Fruit fly (Drosophila melanogaster) whole organism, embryonic: ENCODE results near the gene tay.

Source experiments
- Abd-B ChIP-seq: fragments of 200-800 bp; sonication (Bioruptor generic); optimal IDR thresholded peaks from 2 replicates; lab custom pipeline; 2018; ENCODE audit warnings: missing biosample characterization, mild to moderate bottlenecking, missing genetic modification characterization, moderate library complexity
- CG10209 ChIP-seq: fragments of 200-800 bp; sonication (Bioruptor generic); optimal IDR thresholded peaks from 3 replicates; lab custom pipeline; 2017; ENCODE audit warnings: missing biosample characterization, mild to moderate bottlenecking, missing genetic modification characterization, missing genetic modification reagents
- CG10267 ChIP-seq: fragments of 200-800 bp; sonication (Bioruptor generic); optimal IDR thresholded peaks from 2 replicates; lab custom pipeline; 2018; ENCODE audit warnings: missing biosample characterization, mild to moderate bottlenecking, missing genetic modification characterization, moderate library complexity
- CG11093 ChIP-seq: fragments of 200-800 bp; sonication (Bioruptor generic); IDR thresholded peaks from 3 replicates; pipeline ENCODE4 v1.3.6; 2022; ENCODE audit warnings: missing biosample characterization, missing genetic modification characterization
- CG13894 ChIP-seq: fragments of 200-800 bp; sonication (Bioruptor generic); optimal IDR thresholded peaks from 3 replicates; lab custom pipeline; 2018; ENCODE audit warnings: missing biosample characterization, mild to moderate bottlenecking, missing genetic modification characterization, moderate library complexity
- CG14014 ChIP-seq: fragments of 200-800 bp; sonication (Bioruptor generic); IDR thresholded peaks from 2 replicates; pipeline ENCODE4 v1.3.6; 2022; ENCODE audit warnings: missing biosample characterization, missing genetic modification characterization
- CG17359 ChIP-seq: fragments of 200-800 bp; sonication (Bioruptor generic); optimal IDR thresholded peaks from 3 replicates; lab custom pipeline; 2018; ENCODE audit warnings: missing biosample characterization, mild to moderate bottlenecking, missing genetic modification characterization, moderate library complexity
- CG2129 ChIP-seq: fragments of 200-800 bp; sonication (Bioruptor generic); IDR thresholded peaks from 2 replicates; pipeline ENCODE4 v1.3.6; 2022; ENCODE audit warnings: missing biosample characterization, missing genetic modification characterization; ENCODE audit not compliant: partially characterized antibody
- CG2712 ChIP-seq: fragments of 200-800 bp; optimal IDR thresholded peaks from 3 replicates; lab custom pipeline; 2019; ENCODE audit warnings: missing biosample characterization, mild to moderate bottlenecking, missing genetic modification characterization, moderate library complexity
- CG2875 ChIP-seq: fragments of 200-800 bp; sonication (Bioruptor generic); optimal IDR thresholded peaks from 2 replicates; lab custom pipeline; 2017; ENCODE audit warnings: missing biosample characterization, mild to moderate bottlenecking, missing genetic modification characterization, missing genetic modification reagents
- CG34224 ChIP-seq: fragments of 200-800 bp; sonication (Bioruptor generic); IDR thresholded peaks from 3 replicates; pipeline ENCODE4 v1.3.6; 2022; ENCODE audit warnings: missing biosample characterization, missing genetic modification characterization; ENCODE audit not compliant: partially characterized antibody
- CG3995 ChIP-seq: fragments of 200-800 bp; sonication (Bioruptor generic); optimal IDR thresholded peaks from 3 replicates; lab custom pipeline; 2016; ENCODE audit warnings: missing biosample characterization, missing genetic modification characterization
- CG42726 ChIP-seq: fragments of 200-800 bp; sonication (Bioruptor generic); IDR thresholded peaks from 2 replicates; pipeline ENCODE4 v1.3.6; 2022; ENCODE audit warnings: missing biosample characterization, missing genetic modification characterization; ENCODE audit not compliant: partially characterized antibody
- CG8388 ChIP-seq: fragments of 200-800 bp; sonication (Bioruptor generic); optimal IDR thresholded peaks from 2 replicates; lab custom pipeline; 2019; ENCODE audit warnings: missing biosample characterization, mild to moderate bottlenecking, missing genetic modification characterization, moderate library complexity
- CG9876 ChIP-seq: fragments of 200-800 bp; sonication (Bioruptor generic); optimal IDR thresholded peaks from 2 replicates; lab custom pipeline; 2016; ENCODE audit warnings: missing biosample characterization, missing genetic modification characterization
- Dek ChIP-seq: fragments of 200-800 bp; sonication (Bioruptor generic); optimal IDR thresholded peaks from 3 replicates; lab custom pipeline; 2019; ENCODE audit warnings: missing biosample characterization, mild to moderate bottlenecking, missing genetic modification characterization, moderate library complexity
- Dref ChIP-seq: fragments of 200-800 bp; sonication (Bioruptor generic); IDR thresholded peaks from 2 replicates; pipeline ENCODE4 v1.3.6; 2022; ENCODE audit warnings: missing biosample characterization, missing genetic modification characterization
- Drgx ChIP-seq: fragments of 200-800 bp; sonication (Bioruptor generic); IDR thresholded peaks from 2 replicates; pipeline ENCODE4 v1.3.6; 2022; ENCODE audit warnings: missing biosample characterization, missing genetic modification characterization
- ERR ChIP-seq: fragments of 200-800 bp; sonication (Bioruptor generic); optimal IDR thresholded peaks from 2 replicates; lab custom pipeline; 2016; ENCODE audit warnings: missing biosample characterization, missing genetic modification characterization
- Elba2 ChIP-seq: fragments of 200-800 bp; sonication (Bioruptor generic); optimal IDR thresholded peaks from 3 replicates; lab custom pipeline; 2016; ENCODE audit warnings: missing biosample characterization, missing genetic modification characterization
- Lim3 ChIP-seq: fragments of 200-800 bp; sonication (Bioruptor generic); IDR thresholded peaks from 2 replicates; pipeline ENCODE4 v1.3.6; 2022; ENCODE audit warnings: missing biosample characterization, missing genetic modification characterization
- MESR4 ChIP-seq: fragments of 200-800 bp; sonication (Bioruptor generic); optimal IDR thresholded peaks from 2 replicates; lab custom pipeline; 2018; ENCODE audit warnings: missing biosample characterization, mild to moderate bottlenecking, missing genetic modification characterization, moderate library complexity
- Med ChIP-seq: fragments of 200-800 bp; sonication (Bioruptor generic); peaks from one replicate; lab custom pipeline; 2016; ENCODE audit warnings: missing biosample characterization, missing genetic modification characterization, mild to moderate bottlenecking, inconsistent platforms, moderate library complexity
- NC2α ChIP-seq: fragments of 200-800 bp; sonication (Bioruptor generic); optimal IDR thresholded peaks from 2 replicates; lab custom pipeline; 2016; ENCODE audit warnings: missing biosample characterization, missing genetic modification characterization
- Pdp1 ChIP-seq, 2 experiments: fragments of 200-800 bp; sonication (Bioruptor generic); optimal IDR thresholded peaks; 3 replicates each; lab custom pipeline; 2016; ENCODE audit warnings: missing biosample characterization in 2 of 2, missing genetic modification characterization in 2 of 2, mild to moderate bottlenecking in 1 of 2, moderate library complexity in 1 of 2
- Sox102F ChIP-seq: fragments of 200-800 bp; sonication (Bioruptor generic); optimal IDR thresholded peaks from 2 replicates; lab custom pipeline; 2018; ENCODE audit warnings: missing biosample characterization, mild to moderate bottlenecking, missing genetic modification characterization, moderate library complexity
- bab2 ChIP-seq: fragments of 200-800 bp; sonication (Bioruptor generic); optimal IDR thresholded peaks from 2 replicates; lab custom pipeline; 2016; ENCODE audit warnings: missing biosample characterization, missing genetic modification characterization
- chinmo ChIP-seq: fragments of 200-800 bp; sonication (Bioruptor generic); IDR thresholded peaks from 4 replicates; pipeline ENCODE4 v1.3.6; 2022; ENCODE audit warnings: missing biosample characterization, missing genetic modification characterization; ENCODE audit not compliant: partially characterized antibody
- ems ChIP-seq: fragments of 200-800 bp; sonication (Bioruptor generic); optimal IDR thresholded peaks from 3 replicates; lab custom pipeline; 2016; ENCODE audit warnings: missing biosample characterization, missing genetic modification characterization
- ewg ChIP-seq: fragments of 200-800 bp; sonication (Bioruptor generic); optimal IDR thresholded peaks from 3 replicates; lab custom pipeline; 2017; ENCODE audit warnings: mild to moderate bottlenecking, missing biosample characterization, missing genetic modification reagents, missing genetic modification characterization
- gce ChIP-seq: fragments of 200-800 bp; sonication (Bioruptor generic); IDR thresholded peaks from 3 replicates; pipeline ENCODE4 v1.3.6; 2022; ENCODE audit warnings: missing biosample characterization, missing genetic modification characterization
- gcm2 ChIP-seq: fragments of 200-800 bp; sonication (Bioruptor generic); optimal IDR thresholded peaks from 2 replicates; lab custom pipeline; 2016; ENCODE audit warnings: missing biosample characterization, missing genetic modification characterization
- hbn ChIP-seq: fragments of 200-800 bp; sonication (Bioruptor generic); IDR thresholded peaks from 2 replicates; pipeline ENCODE4 v1.3.6; 2022; ENCODE audit warnings: missing biosample characterization, missing genetic modification characterization; ENCODE audit not compliant: partially characterized antibody
- jigr1 ChIP-seq: fragments of 200-800 bp; sonication (Bioruptor generic); IDR thresholded peaks from 3 replicates; pipeline ENCODE4 v1.3.6; 2022; ENCODE audit warnings: missing biosample characterization, missing genetic modification characterization
- kah ChIP-seq: fragments of 200-800 bp; sonication (Bioruptor generic); optimal IDR thresholded peaks from 2 replicates; lab custom pipeline; 2018; ENCODE audit warnings: missing biosample characterization, mild to moderate bottlenecking, missing genetic modification characterization
- nerfin-2 ChIP-seq: fragments of 200-800 bp; sonication (Bioruptor generic); IDR thresholded peaks from 2 replicates; pipeline ENCODE4 v1.3.6; 2022; ENCODE audit warnings: missing biosample characterization, missing genetic modification characterization; ENCODE audit not compliant: partially characterized antibody
- nmo ChIP-seq: fragments of 200-800 bp; sonication (Bioruptor generic); optimal IDR thresholded peaks from 2 replicates; lab custom pipeline; 2018; ENCODE audit warnings: missing biosample characterization, mild to moderate bottlenecking, missing genetic modification characterization, moderate library complexity
- onecut ChIP-seq: fragments of 200-800 bp; sonication (Bioruptor generic); IDR thresholded peaks from 2 replicates; pipeline ENCODE4 v1.3.6; 2022; ENCODE audit warnings: missing biosample characterization, missing genetic modification characterization
- pfk ChIP-seq: fragments of 200-800 bp; sonication (Bioruptor generic); optimal IDR thresholded peaks from 2 replicates; lab custom pipeline; 2018; ENCODE audit warnings: missing biosample characterization, mild to moderate bottlenecking, missing genetic modification characterization, moderate library complexity
- pros ChIP-seq: fragments of 200-800 bp; sonication (Bioruptor generic); optimal IDR thresholded peaks from 3 replicates; lab custom pipeline; 2019; ENCODE audit warnings: missing biosample characterization, mild to moderate bottlenecking, missing genetic modification characterization, moderate library complexity
- run ChIP-seq: fragments of 200-800 bp; sonication (Bioruptor generic); optimal IDR thresholded peaks from 3 replicates; lab custom pipeline; 2018; ENCODE audit warnings: missing biosample characterization, mild to moderate bottlenecking, missing genetic modification characterization
- scrt ChIP-seq: fragments of 200-800 bp; sonication (Bioruptor generic); optimal IDR thresholded peaks from 2 replicates; lab custom pipeline; 2018; ENCODE audit warnings: missing biosample characterization, mild to moderate bottlenecking, missing genetic modification characterization, moderate library complexity
- sens ChIP-seq: fragments of 200-800 bp; sonication (Bioruptor generic); peaks from one replicate; lab custom pipeline; 2016; ENCODE audit warnings: missing biosample characterization, missing genetic modification characterization
- tap ChIP-seq: fragments of 200-800 bp; optimal IDR thresholded peaks from 3 replicates; lab custom pipeline; 2019; ENCODE audit warnings: missing biosample characterization, mild to moderate bottlenecking, missing genetic modification characterization, moderate library complexity
- tna ChIP-seq: fragments of 200-800 bp; sonication (Bioruptor generic); IDR thresholded peaks from 2 replicates; pipeline ENCODE4 v1.3.6; 2022; ENCODE audit warnings: missing biosample characterization, missing genetic modification characterization; ENCODE audit not compliant: partially characterized antibody
- ttk ChIP-seq: fragments of 200-800 bp; sonication (Bioruptor generic); IDR thresholded peaks from 2 replicates; pipeline ENCODE4 v2.1.2; 2022; ENCODE audit warnings: missing biosample characterization, missing genetic modification characterization
- unpg ChIP-seq: fragments of 200-800 bp; sonication (Bioruptor generic); optimal IDR thresholded peaks from 3 replicates; lab custom pipeline; 2018; ENCODE audit warnings: missing biosample characterization, mild to moderate bottlenecking, missing genetic modification characterization, moderate library complexity
- wek ChIP-seq: fragments of 200-800 bp; sonication (Bioruptor generic); optimal IDR thresholded peaks from 3 replicates; lab custom pipeline; 2018; ENCODE audit warnings: missing biosample characterization, mild to moderate bottlenecking, missing genetic modification characterization, moderate library complexity
- zen2 ChIP-seq: fragments of 200-800 bp; sonication (Bioruptor generic); IDR thresholded peaks from 3 replicates; pipeline ENCODE4 v1.3.6; 2022; ENCODE audit warnings: missing biosample characterization, missing genetic modification characterization; ENCODE audit not compliant: partially characterized antibody

tay gene

DNA sequence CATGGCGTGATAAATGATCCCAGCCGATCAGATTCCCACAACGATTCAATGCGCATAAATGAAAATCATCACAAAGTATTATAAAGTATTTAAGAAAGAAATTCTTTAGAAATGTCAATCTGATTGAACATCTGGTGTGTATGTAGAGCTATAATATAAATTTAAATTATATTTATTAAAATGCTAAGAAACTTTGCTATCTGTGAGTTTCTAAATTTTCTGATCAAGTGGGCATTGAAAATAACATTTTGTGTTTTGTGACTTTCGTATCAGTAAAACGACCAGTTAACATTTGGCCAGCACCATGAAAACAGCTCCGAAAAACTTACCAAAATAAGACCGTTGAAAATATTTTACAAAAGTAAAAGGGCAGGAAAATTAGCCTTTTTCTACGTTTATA is 49.6 kb downstream of the tay start, which contains the start of gene CG8565:
TSS of gene CG8565 (plus strand) at position 301 of the 400 bp plus-strand sequence.
- TF ChIP-seq CG2712 (tag; lab: Kevin White, UChicago) (no peak), chinmo (no peak), unpg (GFP tag; lab: Kevin White, UChicago) (no peak), CG14014 (GFP tag; lab: Robert Waterston, UW) (no peak), CG13894 (tag; lab: Kevin White, UChicago) (no peak), ems (GFP tag; lab: Kevin White, UChicago) (no peak), CG10267 (tag; lab: Kevin White, UChicago) (no peak), CG9876 (GFP tag; lab: Kevin White, UChicago) (no peak), Dek (tag; lab: Kevin White, UChicago) (no peak), ewg (no peak), Sox102F (GFP tag; lab: Kevin White, UChicago) (no peak), Drgx (GFP tag; lab: Robert Waterston, UW) (no peak)

DNA sequence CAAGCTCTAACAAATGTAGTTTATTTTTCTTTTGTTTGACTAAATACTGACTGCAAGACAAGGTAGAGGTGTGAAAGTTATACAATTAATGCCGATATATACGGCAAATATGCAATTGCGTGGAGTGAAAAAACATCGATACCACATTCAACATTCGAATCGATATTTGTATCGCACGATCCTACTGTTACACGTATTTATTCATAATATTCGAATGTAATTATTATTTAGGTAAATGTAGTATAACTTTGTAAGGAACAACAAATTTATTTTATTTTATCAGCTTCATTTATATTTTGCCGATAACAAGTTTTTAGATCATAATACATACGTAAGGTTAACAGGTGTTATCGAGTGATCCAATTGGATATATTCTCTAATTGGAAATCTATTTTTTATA is 51.7 kb downstream of the tay start, which contains the start of gene Chc:
TSS of gene Chc (minus strand) at position 98 of the 400 bp plus-strand sequence.
- TF ChIP-seq CG8388 (GFP tag; lab: Kevin White, UChicago) (no peak), ttk (GFP tag; lab: Robert Waterston, UW) (no peak), CG2129 (GFP tag; lab: Robert Waterston, UW) (peak; percentile 88), Abd-B (GFP tag; lab: Kevin White, UChicago) (no peak), bab2 (GFP tag; lab: Kevin White, UChicago) (no peak), ERR (GFP tag; lab: Kevin White, UChicago) (no peak), pfk (GFP tag; lab: Kevin White, UChicago) (no peak), pros (GFP tag; lab: Kevin White, UChicago) (no peak), nmo (peak; percentile 34), Lim3 (GFP tag; lab: Robert Waterston, UW) (no peak), onecut (no peak), CG11093 (GFP tag; lab: Robert Waterston, UW) (no peak), run (no peak), Dref (peak; percentile 91), Med (GFP tag; lab: Kevin White, UChicago) (peak; percentile 76), tna (GFP tag; lab: Robert Waterston, UW) (peak; percentile 96), Elba2 (GFP tag; lab: Kevin White, UChicago) (no peak), gce (GFP tag; lab: Robert Waterston, UW) (no peak), scrt (GFP tag; lab: Kevin White, UChicago) (no peak), hbn (GFP tag; lab: Robert Waterston, UW) (peak; percentile 94), zen2 (GFP tag; lab: Robert Waterston, UW) (peak; percentile 95), CG2875 (GFP tag; lab: Kevin White, UChicago) (no peak), MESR4 (GFP tag; lab: Kevin White, UChicago) (peak; percentile 7), jigr1 (GFP tag; lab: Robert Waterston, UW) (no peak), CG17359 (tag; lab: Kevin White, UChicago) (no peak), NC2α (no peak), wek (no peak), CG3995 (peak; percentile 90), Pdp1 (GFP tag; optimal IDR thresholded peaks at IDR 0.05; lab: Kevin White, UChicago) (peak in 1 of 2 experiments; percentile 94), kah (GFP tag; lab: Kevin White, UChicago) (peak; percentile 33), tap (tag; lab: Kevin White, UChicago) (no peak), nerfin-2 (GFP tag; lab: Robert Waterston, UW) (peak; percentile 93), gcm2 (GFP tag; lab: Kevin White, UChicago) (no peak), CG10209 (GFP tag; lab: Kevin White, UChicago) (no peak), sens (GFP tag; lab: Kevin White, UChicago) (peak; percentile 57), CG34224 (GFP tag; lab: Robert Waterston, UW) (peak; percentile 97), CG42726 (GFP tag; lab: Robert Waterston, UW) (peak; percentile 96)
